Worm (Caenorhabditis elegans) whole organism, L4/young adult: ENCODE data around the gene F02C9.1.

Experiments used
- W03F9.2 ChIP-seq: fragments of 150-350 bp; optimal IDR thresholded peaks from 2 replicates; lab custom pipeline; 2014; ENCODE audit warnings: missing biosample characterization, missing genetic modification characterization
- dao-5 ChIP-seq: sonication (generic microtip); optimal IDR thresholded peaks from 2 replicates; lab custom pipeline; 2016; ENCODE audit warnings: missing genotype, missing genetic modification characterization, moderate library complexity, missing compliant biosample characterization
- him-1 ChIP-seq: sonication (generic microtip); optimal IDR thresholded peaks from 2 replicates; lab custom pipeline; 2016; ENCODE audit warnings: missing genotype, missing genetic modification reagents, missing genetic modification characterization, missing compliant biosample characterization

DNA sequence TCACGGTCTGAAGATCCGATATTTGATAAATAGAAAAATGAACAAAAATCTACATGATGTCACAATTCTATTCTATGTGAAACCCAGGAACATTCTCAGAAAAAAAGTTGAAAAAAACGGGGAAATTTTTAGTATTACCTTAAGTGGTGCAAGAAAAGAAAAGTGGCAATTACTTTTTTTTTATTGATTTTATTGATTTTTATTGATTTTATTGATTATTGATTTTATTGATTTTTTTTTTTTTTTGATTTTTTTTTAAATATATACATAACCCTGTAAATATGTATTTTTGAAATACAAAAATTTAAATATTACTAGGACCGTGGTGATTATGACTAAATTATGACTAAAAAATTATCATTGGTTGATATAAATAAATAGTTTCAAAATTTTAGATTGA is 33.1 kb downstream of the F02C9.1 start:
- TF ChIP-seq him-1 (no peak), dao-5 (tag; lab: Kevin White, UChicago) (no peak), W03F9.2 (tag; lab: Kevin White, UChicago) (no peak)
